Fruit fly (Drosophila melanogaster) whole organism, pupa: Measurements from ENCODE around the gene CecA2.

Source experiments
- CG14655 ChIP-seq: fragments of 200-800 bp; sonication (Bioruptor generic); optimal IDR thresholded peaks from 3 replicates; lab custom pipeline; 2017; ENCODE audit warnings: mild to moderate bottlenecking, missing biosample characterization, missing genetic modification reagents, missing genetic modification characterization
- CG32121 ChIP-seq: fragments of 200-800 bp; sonication (Bioruptor generic); IDR thresholded peaks from 2 replicates; pipeline ENCODE4 v1.3.6; 2022; ENCODE audit warnings: missing biosample characterization, missing genetic modification characterization
- EcR ChIP-seq: fragments of 200-800 bp; sonication (Bioruptor generic); optimal IDR thresholded peaks from 3 replicates; lab custom pipeline; 2019; ENCODE audit warnings: missing biosample characterization, missing genetic modification characterization, mild to moderate bottlenecking, moderate library complexity, missing genetic modification reagents
- rn ChIP-seq: fragments of 200-800 bp; sonication (Bioruptor generic); IDR thresholded peaks from 2 replicates; pipeline ENCODE4 v1.3.6; 2022; ENCODE audit warnings: missing biosample characterization, missing genetic modification characterization

DNA sequence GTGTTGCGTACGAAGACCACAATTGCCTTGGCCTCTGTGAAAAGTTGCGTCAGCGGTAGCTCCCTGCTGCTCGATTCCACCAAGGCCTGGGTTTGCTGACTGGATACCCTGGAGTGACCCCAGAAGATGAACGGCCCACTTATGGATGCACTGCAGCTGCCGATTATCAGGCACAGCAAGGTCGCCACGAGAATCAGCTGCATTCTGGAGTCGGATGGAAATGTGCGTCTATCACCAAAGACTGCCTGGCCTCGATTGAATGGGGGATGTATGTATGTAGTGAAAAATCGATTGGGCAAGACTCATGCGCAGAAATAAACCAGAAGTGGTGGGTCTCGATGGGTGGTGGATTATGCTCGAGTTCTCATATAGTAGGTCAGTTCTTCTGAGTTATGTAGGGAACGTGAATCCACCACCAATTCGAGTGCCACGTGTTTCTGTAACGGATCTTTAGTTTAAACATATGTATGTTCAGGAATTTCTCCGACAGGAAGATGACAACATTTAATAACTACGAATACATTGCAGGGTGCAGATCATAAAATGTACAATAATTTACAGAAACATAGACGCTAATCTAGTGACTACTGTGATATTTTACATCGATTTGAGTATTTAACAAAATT, 45.7 kb upstream of the CecA2 start, which contains the start of gene VhaAC45RP:
- TF ChIP-seq CG14655 (GFP tag; lab: Kevin White, UChicago): no peak
- no peak for TF ChIP-seq EcR (GFP tag; lab: Kevin White, UChicago)
- no peak for TF ChIP-seq rn (GFP tag; lab: Robert Waterston, UW)
- no peak for TF ChIP-seq CG32121 (GFP tag; lab: Robert Waterston, UW)
